Worm (Caenorhabditis elegans) whole organism, late embryonic: Measurements from ENCODE around the gene R07B7.8.

ENCODE experiments used
- ama-1 ChIP-seq: fragments of 150-350 bp; optimal IDR thresholded peaks from 2 replicates; lab custom pipeline; 2014
- dve-1 ChIP-seq: sonication (generic microtip); optimal IDR thresholded peaks from 2 replicates; lab custom pipeline; 2017; ENCODE audit warnings: antibody characterized with exemption, mild to moderate bottlenecking, missing genetic modification characterization, missing compliant biosample characterization
- madf-2 ChIP-seq: sonication (generic microtip); optimal IDR thresholded peaks from 2 replicates; lab custom pipeline; 2017; ENCODE audit warnings: missing genetic modification characterization, missing compliant biosample characterization

ce11 chrV:12106841-12107240 lies 22.7 kb upstream of the R07B7.8 start, which contains the start of gene nhr-136:
- TF ChIP-seq ama-1 (lab: Kevin White, UChicago): no peak
- TF ChIP-seq dve-1: no peak
- no peak for TF ChIP-seq madf-2 (tag; lab: Kevin White, UChicago)
